Worm (Caenorhabditis elegans) whole organism, mixed stage, embryonic: ENCODE results near the gene srh-56.

ENCODE experiments used
- ham-2 ChIP-seq: fragments of 200-800 bp; sonication (Bioruptor generic); optimal IDR thresholded peaks from 2 replicates; lab custom pipeline; 2018; ENCODE audit warnings: mild to moderate bottlenecking, missing genetic modification characterization, missing compliant biosample characterization
- nhr-28 ChIP-seq: fragments of 150-350 bp; optimal IDR thresholded peaks from 2 replicates; lab custom pipeline; 2014; ENCODE audit warnings: missing biosample characterization, missing genetic modification characterization

DNA sequence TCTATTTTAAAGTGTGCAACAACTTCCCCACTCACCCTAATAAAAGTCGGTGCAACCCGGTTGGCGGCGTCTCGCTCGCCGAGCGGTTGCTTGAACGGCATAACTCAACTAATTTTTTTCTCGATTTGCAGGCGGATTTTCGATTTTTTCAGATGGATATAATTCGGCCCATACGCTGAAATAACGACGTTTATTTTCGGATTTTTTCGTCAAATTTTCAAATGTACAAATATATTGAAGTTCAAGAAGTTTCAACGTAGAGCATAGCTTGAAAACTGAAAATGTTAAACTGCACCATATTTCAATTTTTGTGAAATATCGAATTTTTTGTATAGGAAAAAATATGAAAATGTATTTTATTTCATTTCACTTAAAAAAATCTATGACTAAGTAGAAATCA is 36.1 kb downstream of the srh-56 start, which contains the start of gene ketn-1:
- no peak for TF ChIP-seq nhr-28 (tag; lab: Kevin White, UChicago)
- no peak for TF ChIP-seq ham-2 (GFP tag; lab: Kevin White, UChicago)
